Worm (Caenorhabditis elegans) whole organism, young adult: Measurements from ENCODE around the gene crh-1.

ENCODE experiments used
- B0019.2 ChIP-seq: fragments of 200-800 bp; sonication (Bioruptor generic); conservative IDR thresholded peaks from 2 replicates; pipeline ENCODE4 v1.3.6; 2022; ENCODE audit warnings: missing genetic modification reagents, missing genetic modification characterization, missing compliant biosample characterization
- B0035.1 ChIP-seq: sonication (generic microtip); optimal IDR thresholded peaks from 2 replicates; lab custom pipeline; 2016; ENCODE audit warnings: missing genetic modification characterization, mild to moderate bottlenecking, missing compliant biosample characterization, missing genotype, missing genetic modification reagents
- D2030.7 ChIP-seq: fragments of 200-800 bp; sonication (Bioruptor generic); IDR thresholded peaks from 2 replicates; pipeline ENCODE4 v1.3.6; 2022; ENCODE audit warnings: missing genetic modification reagents, missing genetic modification characterization, missing compliant biosample characterization
- F55B11.4 ChIP-seq: sonication (generic microtip); optimal IDR thresholded peaks from 2 replicates; lab custom pipeline; 2016; ENCODE audit warnings: missing compliant biosample characterization, missing genetic modification characterization, borderline replicate concordance; ENCODE audit not compliant: insufficient read depth
- K12H6.12 ChIP-seq: fragments of 200-800 bp; sonication (Bioruptor generic); optimal IDR thresholded peaks from 2 replicates; lab custom pipeline; 2018; ENCODE audit warnings: mild to moderate bottlenecking, missing genetic modification characterization, missing compliant biosample characterization
- Y53F4B.3 ChIP-seq: fragments of 200-800 bp; sonication (Bioruptor generic); IDR thresholded peaks from 2 replicates; pipeline ENCODE4 v1.3.6; 2022; ENCODE audit warnings: missing genetic modification reagents, missing genetic modification characterization, missing compliant biosample characterization
- Y56A3A.18 ChIP-seq: fragments of 200-800 bp; sonication (Bioruptor generic); IDR thresholded peaks from 2 replicates; pipeline ENCODE4 v1.3.6; 2022; ENCODE audit warnings: missing genetic modification reagents, missing genetic modification characterization, missing compliant biosample characterization
- aptf-2 ChIP-seq: fragments of 200-800 bp; sonication (Bioruptor generic); conservative IDR thresholded peaks from 2 replicates; pipeline ENCODE4 v1.3.6; 2022; ENCODE audit warnings: missing genetic modification reagents, missing genetic modification characterization, missing compliant biosample characterization
- attf-6 ChIP-seq: fragments of 200-800 bp; sonication (Bioruptor generic); IDR thresholded peaks from 2 replicates; pipeline ENCODE4 v1.3.6; 2022; ENCODE audit warnings: missing genetic modification reagents, missing genetic modification characterization, missing compliant biosample characterization
- bed-1 ChIP-seq: fragments of 200-800 bp; sonication (Bioruptor generic); IDR thresholded peaks from 2 replicates; pipeline ENCODE4 v1.3.6; 2022; ENCODE audit warnings: missing genetic modification reagents, missing genetic modification characterization, missing compliant biosample characterization
- cebp-2 ChIP-seq: fragments of 200-800 bp; sonication (Bioruptor generic); IDR thresholded peaks from 2 replicates; pipeline ENCODE4 v1.3.6; 2022; ENCODE audit warnings: missing genetic modification characterization, missing compliant biosample characterization
- ceh-100 ChIP-seq: fragments of 200-800 bp; sonication (Bioruptor generic); IDR thresholded peaks from 2 replicates; pipeline ENCODE4 v1.3.6; 2022; ENCODE audit warnings: missing genetic modification reagents, missing genetic modification characterization, missing compliant biosample characterization
- dpff-1 ChIP-seq: sonication (generic microtip); optimal IDR thresholded peaks from 2 replicates; lab custom pipeline; 2017; ENCODE audit warnings: mild to moderate bottlenecking, missing genetic modification characterization, missing compliant biosample characterization
- dpl-1 ChIP-seq: fragments of 150-350 bp; optimal IDR thresholded peaks from 2 replicates; lab custom pipeline; 2014; ENCODE audit warnings: missing biosample characterization, missing genetic modification reagents, missing genetic modification characterization
- gei-17 ChIP-seq: fragments of 200-800 bp; sonication (Bioruptor generic); optimal IDR thresholded peaks from 2 replicates; lab custom pipeline; 2018; ENCODE audit warnings: mild to moderate bottlenecking, missing genetic modification characterization, missing compliant biosample characterization
- him-1 ChIP-seq: sonication (generic microtip); optimal IDR thresholded peaks from 2 replicates; lab custom pipeline; 2016; ENCODE audit warnings: missing genotype, missing genetic modification reagents, missing genetic modification characterization, missing compliant biosample characterization
- hlh-12 ChIP-seq: sonication (generic microtip); optimal IDR thresholded peaks from 2 replicates; lab custom pipeline; 2016; ENCODE audit warnings: missing genetic modification characterization, missing compliant biosample characterization
- hlh-26 ChIP-seq: fragments of 200-800 bp; sonication (Bioruptor generic); conservative IDR thresholded peaks from 2 replicates; pipeline ENCODE4 v1.3.6; 2022; ENCODE audit warnings: missing genetic modification reagents, missing genetic modification characterization, missing compliant biosample characterization
- hmg-1.2 ChIP-seq: fragments of 200-800 bp; sonication (Bioruptor generic); IDR thresholded peaks from 2 replicates; pipeline ENCODE4 v1.3.6; 2022; ENCODE audit warnings: missing genetic modification reagents, missing genetic modification characterization, missing compliant biosample characterization
- lin-26 ChIP-seq: fragments of 200-800 bp; sonication (Bioruptor generic); IDR thresholded peaks from 2 replicates; pipeline ENCODE4 v1.3.6; 2022; ENCODE audit warnings: missing genetic modification reagents, missing genetic modification characterization, missing compliant biosample characterization
- lir-1 ChIP-seq: fragments of 200-800 bp; sonication (Bioruptor generic); conservative IDR thresholded peaks from 2 replicates; pipeline ENCODE4 v1.3.6; 2022; ENCODE audit warnings: missing genetic modification reagents, missing genetic modification characterization, missing compliant biosample characterization
- lsl-1 ChIP-seq: fragments of 200-800 bp; sonication (Bioruptor generic); optimal IDR thresholded peaks from 2 replicates; lab custom pipeline; 2018; ENCODE audit warnings: mild to moderate bottlenecking, missing genetic modification characterization, moderate library complexity, missing compliant biosample characterization
- madf-10 ChIP-seq: sonication (generic microtip); optimal IDR thresholded peaks from 2 replicates; lab custom pipeline; 2016; ENCODE audit warnings: mild to moderate bottlenecking, missing genetic modification characterization, missing compliant biosample characterization
- madf-6 ChIP-seq: fragments of 200-800 bp; sonication (Bioruptor generic); IDR thresholded peaks from 2 replicates; pipeline ENCODE4 v1.3.6; 2022; ENCODE audit warnings: missing genetic modification reagents, missing genetic modification characterization, missing compliant biosample characterization
- mes-4 ChIP-seq: sonication (generic microtip); optimal IDR thresholded peaks from 2 replicates; lab custom pipeline; 2016; ENCODE audit warnings: missing genotype, missing genetic modification characterization, missing compliant biosample characterization
- nhr-179 ChIP-seq: sonication (generic microtip); optimal IDR thresholded peaks from 2 replicates; lab custom pipeline; 2016; ENCODE audit warnings: mild to moderate bottlenecking, missing genetic modification characterization, missing compliant biosample characterization
- nhr-80 ChIP-seq: sonication (generic microtip); optimal IDR thresholded peaks from 2 replicates; lab custom pipeline; 2016; ENCODE audit warnings: missing genetic modification characterization, missing compliant biosample characterization
- pha-4 ChIP-seq: fragments of 150-350 bp; sonication (generic microtip); optimal IDR thresholded peaks from 2 replicates; lab custom pipeline; 2014; ENCODE audit warnings: missing biosample characterization, missing genetic modification reagents, missing genetic modification characterization
- rcor-1 ChIP-seq: fragments of 200-800 bp; sonication (Bioruptor generic); IDR thresholded peaks from 2 replicates; pipeline ENCODE4 v1.3.6; 2022; ENCODE audit warnings: missing genetic modification reagents, missing genetic modification characterization, missing compliant biosample characterization
- rec-8 ChIP-seq, 2 experiments: sonication (generic microtip); optimal IDR thresholded peaks; 2 replicates each; lab custom pipeline; 2016; ENCODE audit warnings: mild to moderate bottlenecking in 2 of 2, missing genetic modification characterization in 2 of 2, missing genetic modification reagents in 2 of 2, missing genotype in 2 of 2, missing biosample characterization in 1 of 2, missing compliant biosample characterization in 1 of 2, moderate library complexity in 1 of 2
- rpc-1 ChIP-seq, 2 experiments: fragments of 150-350 bp in 1 of 2; sonication (generic microtip) in 1 of 2; optimal IDR thresholded peaks; 2 replicates each; lab custom pipeline; 2014 to 2018; ENCODE audit warnings: missing biosample characterization in 1 of 2, missing genetic modification characterization in 1 of 2, missing genetic modification reagents in 1 of 2, missing genotype in 1 of 2
- sdz-38 ChIP-seq: sonication (generic microtip); optimal IDR thresholded peaks from 2 replicates; lab custom pipeline; 2016; ENCODE audit warnings: missing genotype, missing genetic modification characterization, missing compliant biosample characterization
- snpc-4 ChIP-seq, 5 experiments: fragments of 150-350 bp in 1 of 5; sonication (generic microtip) in 4 of 5; optimal IDR thresholded peaks; 2 replicates each; lab custom pipeline; 2014 to 2018; ENCODE audit warnings: missing genetic modification characterization in 5 of 5, missing biosample characterization in 3 of 5, antibody characterized with exemption in 2 of 5, mild to moderate bottlenecking in 2 of 5, missing compliant biosample characterization in 2 of 5, missing genotype in 2 of 5, moderate library complexity in 2 of 5, missing genetic modification reagents in 1 of 5
- tbp1 ChIP-seq: fragments of 200-800 bp; sonication (Bioruptor generic); optimal IDR thresholded peaks from 2 replicates; lab custom pipeline; 2018; ENCODE audit warnings: mild to moderate bottlenecking, missing genetic modification characterization, missing compliant biosample characterization
- tlf-1 ChIP-seq: fragments of 200-800 bp; sonication (Bioruptor generic); optimal IDR thresholded peaks from 2 replicates; lab custom pipeline; 2018; ENCODE audit warnings: mild to moderate bottlenecking, missing genetic modification characterization, missing compliant biosample characterization
- unc-130 ChIP-seq: sonication (generic microtip); optimal IDR thresholded peaks from 2 replicates; lab custom pipeline; 2016; ENCODE audit warnings: missing genetic modification reagents, missing genetic modification characterization, missing compliant biosample characterization
- zfh-2 ChIP-seq: fragments of 200-800 bp; sonication (Bioruptor generic); conservative IDR thresholded peaks from 2 replicates; pipeline ENCODE4 v1.3.6; 2022; ENCODE audit warnings: missing genetic modification reagents, missing genetic modification characterization, missing compliant biosample characterization
- ztf-6 ChIP-seq: fragments of 200-800 bp; sonication (Bioruptor generic); IDR thresholded peaks from 2 replicates; pipeline ENCODE4 v1.3.6; 2022; ENCODE audit warnings: missing genetic modification reagents, missing genetic modification characterization, missing compliant biosample characterization

Gene crh-1

DNA sequence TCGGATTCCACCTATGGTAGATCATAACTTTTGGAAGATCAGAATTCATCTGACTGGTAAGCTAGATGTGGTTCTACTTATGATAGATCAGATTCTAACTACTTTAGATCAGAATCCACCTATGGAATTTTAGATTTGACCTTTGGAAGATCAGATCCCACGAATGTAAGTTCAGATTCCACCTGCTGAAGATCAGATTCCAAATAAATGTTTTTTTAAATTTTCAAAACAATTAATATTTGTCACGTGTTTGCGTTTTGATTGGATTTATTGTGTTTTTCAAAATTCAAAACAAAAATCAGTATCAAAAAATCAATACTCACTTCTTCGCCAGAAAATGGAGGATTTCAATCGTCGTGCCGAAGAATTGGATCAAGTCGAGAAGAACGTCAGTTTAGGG, 41.0 kb downstream of the crh-1 start, which contains the start of gene Y41C4A.7:
Y41C4A.7 (plus strand) TSS at position 301 of the 400 bp plus-strand sequence.
- no peak for TF ChIP-seq Y53F4B.3 (GFP tag; lab: Robert Waterston, UW)
- TF ChIP-seq F55B11.4 (tag; lab: Kevin White, UChicago): no peak
- TF ChIP-seq D2030.7 (GFP tag; lab: Robert Waterston, UW): no peak
- no peak for TF ChIP-seq him-1 (tag; lab: Kevin White, UChicago)
- TF ChIP-seq rec-8 (tag; optimal IDR thresholded peaks at IDR 0.05; lab: Kevin White, UChicago): no peak
- no peak for TF ChIP-seq madf-10 (tag; lab: Kevin White, UChicago)
- TF ChIP-seq lsl-1 (GFP tag; lab: Kevin White, UChicago): no peak
- TF ChIP-seq nhr-179: no peak
- no peak for TF ChIP-seq hmg-1.2
- TF ChIP-seq bed-1: no peak
- no peak for TF ChIP-seq aptf-2
- TF ChIP-seq lir-1: no peak
- TF ChIP-seq madf-6 (GFP tag; lab: Robert Waterston, UW): no peak
- TF ChIP-seq B0019.2 (GFP tag; lab: Robert Waterston, UW): no peak
- no peak for TF ChIP-seq ztf-6 (GFP tag; lab: Robert Waterston, UW)
- TF ChIP-seq tlf-1 (GFP tag; lab: Kevin White, UChicago): no peak
- TF ChIP-seq snpc-4 (GFP tag; optimal IDR thresholded peaks at IDR 0.05; lab: Kevin White, UChicago): no peak
- TF ChIP-seq snpc-4 (tag; optimal IDR thresholded peaks at IDR 0.05; lab: Kevin White, UChicago): no peak
- no peak for TF ChIP-seq rcor-1 (GFP tag; lab: Robert Waterston, UW)
- no peak for TF ChIP-seq lin-26 (GFP tag; lab: Robert Waterston, UW)
- TF ChIP-seq, all 124 proteins: peak for 0

DNA sequence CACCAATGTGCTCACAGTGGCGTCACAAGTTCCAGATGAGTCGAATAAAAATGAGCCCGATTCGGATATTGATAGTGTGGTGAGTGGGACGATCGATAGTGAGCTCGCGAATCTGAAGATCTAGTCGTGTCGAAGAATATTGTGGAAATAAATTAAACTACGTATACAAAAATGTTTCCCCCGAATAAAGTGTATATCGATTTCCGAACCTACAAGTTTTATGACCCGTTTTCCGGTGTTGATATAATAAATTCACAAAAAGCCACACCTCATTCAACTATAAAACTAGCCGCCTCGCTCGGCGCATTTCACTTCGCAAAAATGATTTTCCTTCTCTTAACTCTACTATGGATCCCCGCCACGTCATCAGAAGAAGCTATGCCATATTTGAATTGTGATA, 42.4 kb downstream of the crh-1 start, which contains the start of gene pqn-84:
pqn-84 (plus strand) TSS at position 301 of the 400 bp plus-strand sequence.
- TF ChIP-seq pha-4 (no peak), K12H6.12 (tag; lab: Kevin White, UChicago) (no peak), cebp-2 (GFP tag; lab: Robert Waterston, UW) (no peak), sdz-38 (tag; lab: Kevin White, UChicago) (no peak), hlh-26 (no peak), zfh-2 (GFP tag; lab: Robert Waterston, UW) (no peak), gei-17 (GFP tag; lab: Kevin White, UChicago) (no peak), mes-4 (tag; lab: Kevin White, UChicago) (no peak), tbp1 (no peak), hlh-12 (tag; lab: Kevin White, UChicago) (no peak), ceh-100 (GFP tag; lab: Robert Waterston, UW) (no peak), attf-6 (GFP tag; lab: Robert Waterston, UW) (no peak), dpl-1 (GFP tag; lab: Kevin White, UChicago) (no peak), nhr-80 (tag; lab: Kevin White, UChicago) (no peak), B0035.1 (tag; lab: Kevin White, UChicago) (no peak), dpff-1 (no peak), rpc-1 (optimal IDR thresholded peaks at IDR 0.05; lab: Kevin White, UChicago) (no peak), rpc-1 (tag; optimal IDR thresholded peaks at IDR 0.05; lab: Kevin White, UChicago) (no peak), him-1 (tag; lab: Kevin White, UChicago) (no peak), Y56A3A.18 (GFP tag; lab: Robert Waterston, UW) (no peak), unc-130 (GFP tag; lab: Kevin White, UChicago) (no peak)
- TF ChIP-seq, all 124 proteins: peak for 0
